Worm (Caenorhabditis elegans): ENCODE data around the gene srsy-1.

srsy-1 gene

ce11 chrII:5081124-5081913, 34.5 kb upstream of the srsy-1 start, which contains the start of gene dsh-2:
Gene dsh-2, minus strand, starts transcription at chrII:5081174.
- TF ChIP-seq lin-35 (GFP tag; optimal IDR thresholded peaks at IDR 0.05) (peak; percentile 68 to 92), aly-2 (tag; optimal IDR thresholded peaks at IDR 0.05) (peak; percentile 32), blmp-1 (tag; optimal IDR thresholded peaks at IDR 0.05) (peak; percentile 69), ceh-82 (tag; optimal IDR thresholded peaks at IDR 0.05) (peak in 1 of 3 experiments; percentile 15), egl-13 (tag; optimal IDR thresholded peaks at IDR 0.05) (no peak), F16B12.6 (tag; optimal IDR thresholded peaks at IDR 0.05) (peak; percentile 83), nhr-76 (tag; optimal IDR thresholded peaks at IDR 0.05) (no peak), nhr-19 (GFP tag; conservative IDR thresholded peaks at IDR 0.05) (peak; percentile 30), lsy-2 (tag; optimal IDR thresholded peaks at IDR 0.05) (peak; percentile 72 to 76), nhr-47 (tag; optimal IDR thresholded peaks at IDR 0.05) (peak; percentile 48), ztf-4 (tag; optimal IDR thresholded peaks at IDR 0.05) (peak; percentile 21), nhr-85 (tag) (peak; percentile 91), grh-1 (GFP tag; IDR thresholded peaks at IDR 0.05) (peak; percentile 35; the same call in 1 of the 2 replicates), ceh-90 (tag; optimal IDR thresholded peaks at IDR 0.05) (peak; percentile 10), mef-2 (tag; optimal IDR thresholded peaks at IDR 0.05) (no peak), zag-1 (tag; optimal IDR thresholded peaks at IDR 0.05) (no peak), aha-1 (tag; optimal IDR thresholded peaks at IDR 0.05) (no peak), snu-23 (GFP tag; optimal IDR thresholded peaks at IDR 0.05) (peak; percentile 74), swsn-7 (tag; optimal IDR thresholded peaks at IDR 0.05) (peak; percentile 40), nhr-20 (tag; optimal IDR thresholded peaks at IDR 0.05) (peak; percentile 70), lin-39 (tag; optimal IDR thresholded peaks at IDR 0.05) (no peak), elt-2 (tag; optimal IDR thresholded peaks at IDR 0.05) (peak; percentile 84), alr-1 (tag; optimal IDR thresholded peaks at IDR 0.05; ENCODE audit: borderline replicate concordance) (no peak), hlh-4 (tag; optimal IDR thresholded peaks at IDR 0.05) (no peak), tbx-2 (tag; optimal IDR thresholded peaks at IDR 0.05) (peak; percentile 43), lin-14 (GFP tag; optimal IDR thresholded peaks at IDR 0.05) (peak; percentile 64), nhr-11 (tag; optimal IDR thresholded peaks at IDR 0.05) (no peak), skn-1 (tag; optimal IDR thresholded peaks at IDR 0.05) (peak; percentile 9), nhr-90 (tag; optimal IDR thresholded peaks at IDR 0.05; ENCODE audit: poor library complexity) (peak; percentile 63), nhr-77 (tag; optimal IDR thresholded peaks at IDR 0.05) (peak; percentile 32), lin-13 (GFP tag; optimal IDR thresholded peaks at IDR 0.05) (peak; percentile 32), xbp-1 (tag; optimal IDR thresholded peaks at IDR 0.05) (peak; percentile 42), ztf-11 (tag; optimal IDR thresholded peaks at IDR 0.05) (peak in 1 of 2 experiments; percentile 10), elt-3 (tag; optimal IDR thresholded peaks at IDR 0.05) (peak in 3 of 6 experiments; percentile 36 to 51 (median 41)), mdl-1 (tag; optimal IDR thresholded peaks at IDR 0.05) (peak in 1 of 2 experiments; percentile 62), dpl-1 (GFP tag; optimal IDR thresholded peaks at IDR 0.05) (peak; percentile 69 to 83 (median 81)), vab-15 (tag; optimal IDR thresholded peaks at IDR 0.05) (no peak), C16A3.4 (tag; optimal IDR thresholded peaks at IDR 0.05) (peak; percentile 52), ceh-88 (GFP tag; IDR thresholded peaks at IDR 0.05) (no peak), mep-1 (tag; optimal IDR thresholded peaks at IDR 0.05) (peak; percentile 91), unc-130 (tag; optimal IDR thresholded peaks at IDR 0.05) (peak; percentile 46), lir-3 (tag; optimal IDR thresholded peaks at IDR 0.05; ENCODE audit: poor library complexity) (peak; percentile 17), nhr-71 (tag; optimal IDR thresholded peaks at IDR 0.05) (peak; percentile 62), lin-15B (tag; optimal IDR thresholded peaks at IDR 0.05) (peak; percentile 13), efl-1 (optimal IDR thresholded peaks at IDR 0.05) (peak; percentile 72 to 82), efl-1 (GFP tag; optimal IDR thresholded peaks at IDR 0.05 in 1 of 2) (peak; percentile 82 to 98), rnt-1 (tag; optimal IDR thresholded peaks at IDR 0.05) (peak; percentile 45)

All from whole organism, L1 larva.